Worm (Caenorhabditis elegans) whole organism, L4 larva: ENCODE results near the gene T05H10.4.
A peak's percentile ranks its signal among the peaks of the same experiment; 100 is the strongest.

Experiments used
- F37D6.2 ChIP-seq: sonication (generic microtip); optimal IDR thresholded peaks from 2 replicates; lab custom pipeline; 2016; ENCODE audit warnings: mild to moderate bottlenecking, missing genetic modification characterization, missing compliant biosample characterization
- F49E8.2 ChIP-seq: sonication (generic microtip); optimal IDR thresholded peaks from 2 replicates; lab custom pipeline; 2016; ENCODE audit warnings: missing compliant biosample characterization, mild to moderate bottlenecking, missing genetic modification characterization, borderline replicate concordance
- T20F7.1 ChIP-seq: fragments of 200-800 bp; sonication (Bioruptor generic); optimal IDR thresholded peaks from 2 replicates; lab custom pipeline; 2018; ENCODE audit warnings: mild to moderate bottlenecking, missing genetic modification characterization, missing compliant biosample characterization
- Y105C5A.15 ChIP-seq: fragments of 200-800 bp; sonication (Bioruptor generic); IDR thresholded peaks from 2 replicates; pipeline ENCODE4 v1.3.6; 2022; ENCODE audit warnings: missing genetic modification characterization, missing compliant biosample characterization
- Y48G9A.11 ChIP-seq: fragments of 200-800 bp; sonication (Bioruptor generic); IDR thresholded peaks from 2 replicates; pipeline ENCODE4 v1.3.6; 2022; ENCODE audit warnings: missing genetic modification reagents, missing genetic modification characterization, missing compliant biosample characterization
- Y5F2A.4 ChIP-seq: fragments of 200-800 bp; sonication (Bioruptor generic); optimal IDR thresholded peaks from 2 replicates; lab custom pipeline; 2018; ENCODE audit warnings: mild to moderate bottlenecking, missing genetic modification characterization, missing compliant biosample characterization
- aha-1 ChIP-seq: fragments of 150-350 bp; peaks from one replicate; lab custom pipeline; 2014; ENCODE audit warnings: missing biosample characterization, missing genetic modification characterization
- ama-1 ChIP-seq: fragments of 150-350 bp; optimal IDR thresholded peaks from 2 replicates; lab custom pipeline; 2014; ENCODE audit warnings: inconsistent platforms, mixed read lengths
- arid-1 ChIP-seq: fragments of 200-800 bp; sonication (Bioruptor generic); conservative IDR thresholded peaks from 2 replicates; pipeline ENCODE4 v1.3.6; 2022; ENCODE audit warnings: missing genetic modification reagents, missing genetic modification characterization, missing compliant biosample characterization
- ceh-20 ChIP-seq: fragments of 200-800 bp; sonication (Bioruptor generic); IDR thresholded peaks from 2 replicates; pipeline ENCODE4 v1.3.6; 2022; ENCODE audit warnings: missing genetic modification reagents, missing genetic modification characterization, missing compliant biosample characterization
- ceh-28 ChIP-seq: fragments of 150-350 bp; optimal IDR thresholded peaks from 2 replicates; lab custom pipeline; 2014; ENCODE audit warnings: missing biosample characterization, missing genetic modification reagents, missing genetic modification characterization
- cey-2 ChIP-seq: sonication (generic microtip); optimal IDR thresholded peaks from 3 replicates; lab custom pipeline; 2017; ENCODE audit warnings: missing genetic modification characterization, mild to moderate bottlenecking, missing compliant biosample characterization, antibody characterized with exemption, borderline replicate concordance; ENCODE audit not compliant: insufficient read depth
- ctbp-1 ChIP-seq: fragments of 200-800 bp; sonication (Bioruptor generic); IDR thresholded peaks from 2 replicates; pipeline ENCODE4 v1.3.6; 2022; ENCODE audit warnings: missing genetic modification reagents, missing genetic modification characterization, missing compliant biosample characterization
- daf-16 ChIP-seq, 3 experiments: sonication (generic microtip); optimal IDR thresholded peaks; 2 replicates each; lab custom pipeline; 2016 to 2017; ENCODE audit warnings: missing genetic modification characterization in 3 of 3, missing genetic modification reagents in 3 of 3, mild to moderate bottlenecking in 2 of 3, missing compliant biosample characterization in 2 of 3, missing biosample characterization in 1 of 3, moderate library complexity in 1 of 3
- daf-19 ChIP-seq: fragments of 200-800 bp; sonication (Bioruptor generic); conservative IDR thresholded peaks from 2 replicates; pipeline ENCODE4 v1.3.6; 2022; ENCODE audit warnings: missing genetic modification characterization, missing compliant biosample characterization
- daf-8 ChIP-seq: fragments of 200-800 bp; sonication (Bioruptor generic); IDR thresholded peaks from 2 replicates; pipeline ENCODE4 v1.3.6; 2022; ENCODE audit warnings: missing genetic modification characterization, missing compliant biosample characterization
- dmd-6 ChIP-seq: fragments of 200-800 bp; sonication (Bioruptor generic); IDR thresholded peaks from 2 replicates; pipeline ENCODE4 v1.3.6; 2022; ENCODE audit warnings: missing genetic modification reagents, missing genetic modification characterization, missing compliant biosample characterization
- duxl-1 ChIP-seq: sonication (generic microtip); optimal IDR thresholded peaks from 2 replicates; lab custom pipeline; 2016; ENCODE audit warnings: mild to moderate bottlenecking, missing genetic modification characterization, moderate library complexity, missing compliant biosample characterization; ENCODE audit not compliant: poor library complexity
- dve-1 ChIP-seq: sonication (generic microtip); optimal IDR thresholded peaks from 2 replicates; lab custom pipeline; 2017; ENCODE audit warnings: antibody characterized with exemption, mild to moderate bottlenecking, missing genetic modification characterization, missing compliant biosample characterization; ENCODE audit not compliant: insufficient read depth
- egl-43 ChIP-seq: fragments of 200-800 bp; sonication (Bioruptor generic); IDR thresholded peaks from 2 replicates; pipeline ENCODE4 v1.3.6; 2022; ENCODE audit warnings: missing genetic modification reagents, missing genetic modification characterization, missing compliant biosample characterization
- hlh-30 ChIP-seq: sonication (generic microtip); optimal IDR thresholded peaks from 2 replicates; lab custom pipeline; 2017; ENCODE audit warnings: antibody characterized with exemption, mild to moderate bottlenecking, missing genetic modification characterization, missing compliant biosample characterization; ENCODE audit not compliant: insufficient read depth
- hmg-1.1 ChIP-seq: fragments of 200-800 bp; sonication (Bioruptor generic); IDR thresholded peaks from 2 replicates; pipeline ENCODE4 v1.3.6; 2022; ENCODE audit warnings: missing genetic modification reagents, missing genetic modification characterization, missing compliant biosample characterization
- lin-1 ChIP-seq: fragments of 200-800 bp; sonication (Bioruptor generic); IDR thresholded peaks from 2 replicates; pipeline ENCODE4 v1.3.6; 2022; ENCODE audit warnings: missing genetic modification reagents, missing genetic modification characterization, missing compliant biosample characterization
- lin-13 ChIP-seq: fragments of 150-350 bp; optimal IDR thresholded peaks from 2 replicates; lab custom pipeline; 2014; ENCODE audit warnings: missing biosample characterization, missing genetic modification reagents, missing genetic modification characterization
- lin-29 ChIP-seq: fragments of 200-800 bp; sonication (Bioruptor generic); IDR thresholded peaks from 2 replicates; pipeline ENCODE4 v1.3.6; 2022; ENCODE audit warnings: missing genetic modification reagents, missing genetic modification characterization, missing compliant biosample characterization
- lin-38 ChIP-seq: fragments of 200-800 bp; sonication (Bioruptor generic); IDR thresholded peaks from 2 replicates; pipeline ENCODE4 v1.3.6; 2022; ENCODE audit warnings: missing genetic modification reagents, missing genetic modification characterization, missing compliant biosample characterization
- lsy-2 ChIP-seq, 2 experiments: fragments of 150-350 bp in 1 of 2; sonication (generic microtip) in 1 of 2; optimal IDR thresholded peaks; 2 replicates each; lab custom pipeline; 2014 to 2017; ENCODE audit warnings: missing biosample characterization in 2 of 2, missing genetic modification characterization in 2 of 2
- madf-5 ChIP-seq, 2 experiments: fragments of 200-800 bp; sonication (Bioruptor generic); IDR thresholded peaks; 2 replicates each; pipeline ENCODE4 v1.3.6; 2022; ENCODE audit warnings: missing compliant biosample characterization in 2 of 2, missing genetic modification characterization in 2 of 2
- mdt-29 ChIP-seq: fragments of 200-800 bp; sonication (Bioruptor generic); IDR thresholded peaks from 2 replicates; pipeline ENCODE4 v1.3.6; 2022; ENCODE audit warnings: missing genetic modification reagents, missing genetic modification characterization, missing compliant biosample characterization
- mep-1 ChIP-seq: fragments of 150-350 bp; sonication (generic microtip); optimal IDR thresholded peaks from 3 replicates; lab custom pipeline; 2014; ENCODE audit warnings: missing biosample characterization, missing genetic modification characterization
- mes-2 ChIP-seq: sonication (generic microtip); optimal IDR thresholded peaks from 2 replicates; lab custom pipeline; 2016; ENCODE audit warnings: missing genotype, mild to moderate bottlenecking, missing genetic modification characterization, missing compliant biosample characterization; ENCODE audit not compliant: poor library complexity, severe bottlenecking
- mxl-3 ChIP-seq: fragments of 200-800 bp; sonication (Bioruptor generic); optimal IDR thresholded peaks from 2 replicates; lab custom pipeline; 2018; ENCODE audit warnings: mild to moderate bottlenecking, missing genetic modification characterization, missing compliant biosample characterization
- nhr-11 ChIP-seq: fragments of 150-350 bp; optimal IDR thresholded peaks from 2 replicates; lab custom pipeline; 2014; ENCODE audit warnings: missing biosample characterization, missing genetic modification characterization
- nhr-28 ChIP-seq: fragments of 150-350 bp; optimal IDR thresholded peaks from 2 replicates; lab custom pipeline; 2014; ENCODE audit warnings: missing biosample characterization, missing genetic modification characterization
- nhr-42 ChIP-seq: fragments of 200-800 bp; sonication (Bioruptor generic); IDR thresholded peaks from 2 replicates; pipeline ENCODE4 v1.3.6; 2022; ENCODE audit warnings: missing genetic modification characterization, missing compliant biosample characterization
- nhr-6 ChIP-seq: fragments of 150-350 bp; optimal IDR thresholded peaks from 2 replicates; lab custom pipeline; 2014; ENCODE audit warnings: missing biosample characterization, missing genetic modification characterization
- nhr-76 ChIP-seq: fragments of 150-350 bp; optimal IDR thresholded peaks from 2 replicates; lab custom pipeline; 2014; ENCODE audit warnings: missing biosample characterization, missing genetic modification characterization
- pha-4 ChIP-seq, 2 experiments: fragments of 150-350 bp in 1 of 2; fragments of 200-800 bp in 1 of 2; sonication (Bioruptor generic) in 1 of 2; IDR thresholded peaks in 1 of 2; optimal IDR thresholded peaks in 1 of 2; 2 replicates each; pipeline versions ENCODE4 v1.3.6 to Lab custom; 2014 to 2022; ENCODE audit warnings: missing genetic modification characterization in 2 of 2, missing genetic modification reagents in 2 of 2, missing biosample characterization in 1 of 2, missing compliant biosample characterization in 1 of 2
- php-3 ChIP-seq: fragments of 200-800 bp; sonication (Bioruptor generic); IDR thresholded peaks from 2 replicates; pipeline ENCODE4 v1.3.6; 2022; ENCODE audit warnings: missing genetic modification reagents, missing genetic modification characterization, missing compliant biosample characterization
- pqm-1 ChIP-seq: sonication (generic microtip); optimal IDR thresholded peaks from 2 replicates; lab custom pipeline; 2017; ENCODE audit warnings: missing biosample characterization, missing genetic modification characterization
- set-16 ChIP-seq: fragments of 200-800 bp; sonication (Bioruptor generic); IDR thresholded peaks from 2 replicates; pipeline ENCODE4 v1.3.6; 2022; ENCODE audit warnings: missing genetic modification reagents, missing genetic modification characterization, missing compliant biosample characterization
- spr-3 ChIP-seq: fragments of 200-800 bp; sonication (Bioruptor generic); optimal IDR thresholded peaks from 2 replicates; lab custom pipeline; 2018; ENCODE audit warnings: mild to moderate bottlenecking, missing genetic modification characterization, missing compliant biosample characterization
- tra-1 ChIP-seq: fragments of 200-800 bp; sonication (Bioruptor generic); IDR thresholded peaks from 2 replicates; pipeline ENCODE4 v1.3.6; 2022; ENCODE audit warnings: missing genetic modification reagents, missing genetic modification characterization, missing compliant biosample characterization
- unc-39 ChIP-seq: sonication (generic microtip); optimal IDR thresholded peaks from 2 replicates; lab custom pipeline; 2017; ENCODE audit warnings: missing biosample characterization, missing genetic modification characterization
- unc-62 ChIP-seq, 3 experiments: fragments of 150-350 bp in 1 of 3; sonication (generic microtip); optimal IDR thresholded peaks in 2 of 3; peaks in 1 of 3; 1 replicate in 1 of 3; 2 replicates in 2 of 3; lab custom pipeline; 2014 to 2017; ENCODE audit warnings: missing biosample characterization in 3 of 3, missing genetic modification characterization in 3 of 3, missing genetic modification reagents in 3 of 3, missing genotype in 1 of 3
- zip-11 ChIP-seq: fragments of 200-800 bp; sonication (Bioruptor generic); IDR thresholded peaks from 2 replicates; pipeline ENCODE4 v1.3.6; 2022; ENCODE audit warnings: missing genetic modification characterization, missing compliant biosample characterization
- zip-2 ChIP-seq: fragments of 150-350 bp; optimal IDR thresholded peaks from 2 replicates; lab custom pipeline; 2014; ENCODE audit warnings: missing biosample characterization, missing genetic modification characterization

The T05H10.4 gene

DNA sequence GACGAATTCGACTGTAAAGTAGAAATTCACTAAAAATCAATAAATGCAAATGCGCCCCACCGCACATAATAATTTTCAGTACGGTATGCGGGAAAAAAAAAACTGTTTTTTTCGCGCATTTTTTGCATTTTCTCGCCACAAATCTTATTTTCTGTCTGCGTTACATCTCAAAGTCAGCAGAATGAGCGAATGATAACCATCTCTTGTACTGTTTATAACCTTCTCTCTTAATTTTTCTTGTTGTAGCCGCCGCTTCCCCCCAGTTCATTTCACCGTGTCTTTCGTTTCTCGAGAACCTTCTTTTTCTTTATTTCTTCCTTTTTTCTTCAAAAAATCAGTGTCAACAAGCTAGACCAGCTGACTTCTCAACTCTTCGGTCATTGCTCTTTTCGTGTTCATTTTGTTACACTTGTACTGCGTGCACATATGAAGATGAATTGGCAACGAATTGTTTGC, 37.4 kb upstream of the T05H10.4 start (continued):
- TF ChIP-seq lin-29 (GFP tag; lab: Robert Waterston, UW) (peak; percentile 42; the same call in 1 of the 2 replicates), lin-38 (GFP tag; lab: Robert Waterston, UW) (peak; percentile 93), pqm-1 (tag; lab: Kevin White, UChicago) (no peak), daf-19 (0 out of 2 replicates have a peak, but pooled peaks have one; percentile 17), ama-1 (lab: Kevin White, UChicago) (no peak), daf-16 (GFP tag; optimal IDR thresholded peaks at IDR 0.05; lab: Kevin White, UChicago) (no peak), daf-16 (tag; optimal IDR thresholded peaks at IDR 0.05; lab: Kevin White, UChicago) (peak; percentile 77), unc-39 (no peak), nhr-6 (tag; lab: Kevin White, UChicago) (peak; percentile 5), mep-1 (tag; lab: Kevin White, UChicago) (peak; percentile 37), nhr-11 (tag; lab: Kevin White, UChicago) (peak; percentile 62), F37D6.2 (tag; lab: Kevin White, UChicago) (no peak), hlh-30 (tag; lab: Kevin White, UChicago) (peak; percentile 71), duxl-1 (no peak), lin-13 (GFP tag; lab: Kevin White, UChicago) (no peak), tra-1 (peak; percentile 24; the same call in 1 of the 2 replicates), ctbp-1 (0 out of 2 replicates have a peak, but pooled peaks have one; percentile 54), dmd-6 (peak; percentile 48), set-16 (GFP tag; lab: Robert Waterston, UW) (no peak), egl-43 (no peak), ceh-20 (GFP tag; lab: Robert Waterston, UW) (no peak; the same call in 1 of the 2 replicates), nhr-28 (tag; lab: Kevin White, UChicago) (peak; percentile 60), aha-1 (tag; lab: Kevin White, UChicago) (peak; percentile 79), mdt-29 (GFP tag; lab: Robert Waterston, UW) (peak; percentile 15; the same call in 1 of the 2 replicates), mes-2 (tag; lab: Kevin White, UChicago) (peak; percentile 4), madf-5 (GFP tag; IDR thresholded peaks at IDR 0.05; lab: Robert Waterston, UW) (no peak), lin-1 (GFP tag; lab: Robert Waterston, UW) (peak; percentile 38; the same call in 1 of the 2 replicates)

- TF ChIP-seq spr-3 (no peak), unc-62 (GFP tag; optimal IDR thresholded peaks at IDR 0.05 in 1 of 2; lab: Kevin White, UChicago) (no peak), unc-62 (tag; optimal IDR thresholded peaks at IDR 0.05; lab: Kevin White, UChicago) (no peak), mxl-3 (GFP tag; lab: Kevin White, UChicago) (no peak), Y105C5A.15 (GFP tag; lab: Robert Waterston, UW) (no peak), F49E8.2 (tag; lab: Kevin White, UChicago) (no peak), T20F7.1 (no peak), mdt-29 (GFP tag; lab: Robert Waterston, UW) (0 out of 2 replicates have a peak, but pooled peaks have one; percentile 27), cey-2 (tag; lab: Kevin White, UChicago) (no peak), ama-1 (lab: Kevin White, UChicago) (peak; percentile 57), nhr-42 (no peak), pha-4 (GFP tag; IDR thresholded peaks at IDR 0.05; lab: Robert Waterston, UW) (peak; percentile 34; the same call in 1 of the 2 replicates), pha-4 (tag; optimal IDR thresholded peaks at IDR 0.05; lab: Kevin White, UChicago) (no peak), dve-1 (tag; lab: Kevin White, UChicago) (peak; percentile 69), Y5F2A.4 (GFP tag; lab: Kevin White, UChicago) (no peak), daf-8 (GFP tag; lab: Robert Waterston, UW) (no peak), hmg-1.1 (GFP tag; lab: Robert Waterston, UW) (no peak), zip-2 (no peak), arid-1 (GFP tag; lab: Robert Waterston, UW) (0 out of 2 replicates have a peak, but pooled peaks have one; percentile 15), ceh-28 (tag; lab: Kevin White, UChicago) (no peak), set-16 (GFP tag; lab: Robert Waterston, UW) (no peak), nhr-76 (tag; lab: Kevin White, UChicago) (no peak), zip-11 (GFP tag; lab: Robert Waterston, UW) (no peak), Y48G9A.11 (GFP tag; lab: Robert Waterston, UW) (no peak), php-3 (GFP tag; lab: Robert Waterston, UW) (no peak), lsy-2 (tag; optimal IDR thresholded peaks at IDR 0.05; lab: Kevin White, UChicago) (peak; percentile 22 to 41), madf-5 (GFP tag; IDR thresholded peaks at IDR 0.05; lab: Robert Waterston, UW) (no peak)
Measured at ce11 chrII:8016167-8016566, 36.8 kb upstream of the T05H10.4 start.
